Worm (Caenorhabditis elegans) whole organism, midembryonic: ENCODE results near the gene Y50D7A.3.

Experiments used
- T22C8.4 ChIP-seq: fragments of 200-800 bp; sonication (Bioruptor generic); IDR thresholded peaks from 2 replicates; pipeline ENCODE4 v1.3.6; 2022; ENCODE audit warnings: missing genetic modification characterization, missing compliant biosample characterization
- cog-1 ChIP-seq: sonication (generic microtip); optimal IDR thresholded peaks from 2 replicates; lab custom pipeline; 2016; ENCODE audit warnings: missing genetic modification characterization, missing compliant biosample characterization
- flt-1 ChIP-seq: fragments of 200-800 bp; sonication (Bioruptor generic); IDR thresholded peaks from 2 replicates; pipeline ENCODE4 v1.3.6; 2022; ENCODE audit warnings: missing genetic modification characterization, missing compliant biosample characterization
- klf-2 ChIP-seq: fragments of 200-800 bp; sonication (Bioruptor generic); conservative IDR thresholded peaks from 2 replicates; pipeline ENCODE4 v1.3.6; 2022; ENCODE audit warnings: missing genetic modification reagents, missing genetic modification characterization, missing compliant biosample characterization
- med-1 ChIP-seq: sonication (generic microtip); optimal IDR thresholded peaks from 2 replicates; lab custom pipeline; 2017; ENCODE audit warnings: missing genetic modification characterization, mild to moderate bottlenecking, missing compliant biosample characterization, antibody characterized with exemption, missing genetic modification reagents; ENCODE audit not compliant: insufficient read depth
- ref-1 ChIP-seq: fragments of 200-800 bp; sonication (Bioruptor generic); conservative IDR thresholded peaks from 2 replicates; pipeline ENCODE4 v1.3.6; 2022; ENCODE audit warnings: missing genetic modification reagents, missing genetic modification characterization, missing compliant biosample characterization
- tab-1 ChIP-seq: fragments of 200-800 bp; sonication (Bioruptor generic); IDR thresholded peaks from 2 replicates; pipeline ENCODE4 v1.3.6; 2022; ENCODE audit warnings: missing genetic modification characterization, missing compliant biosample characterization
- ztf-23 ChIP-seq: fragments of 200-800 bp; sonication (Bioruptor generic); IDR thresholded peaks from 2 replicates; pipeline ENCODE4 v1.3.6; 2022; ENCODE audit warnings: missing genetic modification reagents, missing genetic modification characterization, missing compliant biosample characterization
- ztf-29 ChIP-seq: fragments of 200-800 bp; sonication (Bioruptor generic); IDR thresholded peaks from 2 replicates; pipeline ENCODE4 v1.3.6; 2022; ENCODE audit warnings: missing genetic modification reagents, missing genetic modification characterization, missing compliant biosample characterization

Gene Y50D7A.3

DNA sequence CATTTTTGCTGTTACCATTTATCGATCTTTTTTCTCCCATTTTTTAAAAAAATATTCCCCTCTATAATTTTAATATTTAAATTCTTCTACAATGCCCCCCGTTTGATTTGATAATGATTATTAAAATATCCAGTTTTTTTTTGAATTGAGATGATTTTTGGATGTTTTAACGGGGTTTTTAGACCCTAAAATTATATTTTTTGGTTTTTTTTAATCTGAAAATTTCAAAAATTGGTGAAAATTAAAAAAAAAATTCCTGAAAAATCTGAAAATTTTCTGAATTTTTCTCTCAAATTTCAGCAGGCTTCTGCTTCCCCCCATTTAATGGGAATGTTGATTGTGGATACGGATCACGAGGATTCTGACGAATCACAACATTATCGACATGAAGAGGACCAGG lies at the start of gene Y50D7A.3:
Y50D7A.3 (plus strand) TSS at position 301 of the 400 bp plus-strand sequence.
- TF ChIP-seq klf-2 (GFP tag; lab: Robert Waterston, UW) (no peak), T22C8.4 (no peak), tab-1 (GFP tag; lab: Robert Waterston, UW) (no peak), ztf-23 (GFP tag; lab: Robert Waterston, UW) (no peak), ztf-29 (GFP tag; lab: Robert Waterston, UW) (no peak), flt-1 (no peak), med-1 (GFP tag; lab: Kevin White, UChicago) (no peak)

DNA sequence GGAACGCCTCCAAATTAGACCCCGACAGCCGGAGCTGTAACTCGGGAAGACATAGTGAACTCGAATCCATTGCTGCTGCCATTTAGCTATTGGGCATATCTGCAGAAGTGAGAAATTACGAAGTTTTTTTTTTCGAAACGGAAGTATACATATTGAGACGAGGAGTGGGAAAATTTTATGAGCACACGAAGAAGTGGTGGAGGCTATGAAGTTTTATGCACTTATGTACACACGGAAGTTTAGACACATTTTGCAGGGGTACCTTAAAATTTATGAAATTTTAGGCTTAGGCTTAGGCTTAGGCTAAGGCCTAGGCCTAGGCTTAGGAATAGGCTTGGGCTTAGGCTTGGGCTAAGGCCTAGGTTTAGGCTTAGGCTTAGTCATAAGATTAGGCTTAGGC lies 47.3 kb upstream of the Y50D7A.3 start, which contains the start of gene W10C4.1:
W10C4.1 (minus strand) TSS at position 101 of the 400 bp plus-strand sequence.
- no peak for TF ChIP-seq tab-1 (GFP tag; lab: Robert Waterston, UW)
- no peak for TF ChIP-seq cog-1 (tag; lab: Kevin White, UChicago)

DNA sequence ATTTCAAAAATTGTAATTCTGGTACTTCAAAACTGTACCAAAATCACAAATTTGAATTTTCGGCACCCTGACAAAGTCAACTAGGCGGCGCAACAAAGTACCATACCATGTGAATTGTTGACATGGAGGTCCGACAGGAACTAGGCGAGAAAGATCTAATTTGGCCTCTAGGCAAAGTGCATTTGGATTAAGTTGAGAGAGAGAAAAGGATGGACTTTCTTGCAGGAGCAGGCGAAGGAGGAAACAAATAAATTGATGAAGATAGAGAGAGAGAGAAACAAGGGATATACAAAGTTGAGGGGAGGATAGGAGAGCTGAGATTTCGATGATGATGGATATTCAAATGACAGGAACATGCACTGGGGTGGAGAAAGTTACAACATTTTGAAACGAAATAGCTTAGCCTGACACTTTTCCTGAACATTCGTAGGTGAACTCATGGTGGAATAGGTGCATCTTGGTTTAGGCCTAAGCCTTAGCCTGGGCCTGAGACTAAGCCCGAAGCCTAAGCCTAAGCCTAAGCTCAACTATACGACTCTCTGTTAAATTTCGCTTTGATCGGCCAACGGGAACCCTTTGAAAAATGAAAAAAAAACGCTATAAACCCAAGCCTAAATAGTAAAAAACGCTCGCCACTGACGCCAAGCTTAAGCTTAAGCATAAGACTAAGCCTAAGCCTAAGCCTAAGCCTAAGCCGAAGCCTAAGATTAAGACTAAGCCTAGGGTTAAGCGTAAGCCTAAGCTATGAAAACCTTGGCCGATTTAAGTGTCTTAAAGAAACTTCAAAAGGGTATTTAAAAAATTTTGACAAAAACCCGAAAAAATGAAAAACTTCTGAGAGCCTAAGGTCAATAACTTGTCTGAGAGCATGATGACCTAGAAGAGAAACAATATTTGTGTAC lies 45.3 kb upstream of the Y50D7A.3 start:
- TF ChIP-seq cog-1 (tag; lab: Kevin White, UChicago) (no peak), klf-2 (GFP tag; lab: Robert Waterston, UW) (no peak), ztf-29 (GFP tag; lab: Robert Waterston, UW) (no peak), ztf-23 (GFP tag; lab: Robert Waterston, UW) (no peak), flt-1 (no peak), med-1 (GFP tag; lab: Kevin White, UChicago) (no peak), T22C8.4 (no peak), tab-1 (GFP tag; lab: Robert Waterston, UW) (no peak), ref-1 (no peak)

DNA sequence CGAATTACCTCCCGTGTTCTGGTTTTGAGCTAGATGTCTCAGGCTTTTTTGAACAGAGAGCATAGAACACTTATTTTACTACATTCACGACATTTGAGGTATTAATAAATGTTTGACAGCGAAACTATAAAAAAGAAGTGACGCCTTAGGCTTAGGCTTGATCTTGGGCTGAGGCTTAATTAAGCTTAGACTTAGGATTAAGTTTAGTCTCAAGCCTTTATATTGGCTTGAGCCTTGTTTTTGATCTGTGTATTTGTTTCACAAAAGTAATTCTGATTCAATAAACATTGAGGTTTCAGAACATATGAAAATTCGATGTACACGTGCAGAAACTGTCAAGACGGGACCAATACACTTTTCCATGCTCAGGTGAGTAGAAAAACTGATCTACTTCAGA lies 44.6 kb upstream of the Y50D7A.3 start, which contains the start of gene klp-20:
klp-20 (plus strand) TSS at position 298 of the 397 bp plus-strand sequence.
- no peak for TF ChIP-seq flt-1
- TF ChIP-seq ref-1: no peak
- no peak for TF ChIP-seq T22C8.4
- TF ChIP-seq med-1 (GFP tag; lab: Kevin White, UChicago): no peak
- no peak for TF ChIP-seq klf-2 (GFP tag; lab: Robert Waterston, UW)
- no peak for TF ChIP-seq ztf-29 (GFP tag; lab: Robert Waterston, UW)
- no peak for TF ChIP-seq tab-1 (GFP tag; lab: Robert Waterston, UW)
- TF ChIP-seq cog-1 (tag; lab: Kevin White, UChicago): no peak
- TF ChIP-seq ztf-23 (GFP tag; lab: Robert Waterston, UW): no peak

DNA sequence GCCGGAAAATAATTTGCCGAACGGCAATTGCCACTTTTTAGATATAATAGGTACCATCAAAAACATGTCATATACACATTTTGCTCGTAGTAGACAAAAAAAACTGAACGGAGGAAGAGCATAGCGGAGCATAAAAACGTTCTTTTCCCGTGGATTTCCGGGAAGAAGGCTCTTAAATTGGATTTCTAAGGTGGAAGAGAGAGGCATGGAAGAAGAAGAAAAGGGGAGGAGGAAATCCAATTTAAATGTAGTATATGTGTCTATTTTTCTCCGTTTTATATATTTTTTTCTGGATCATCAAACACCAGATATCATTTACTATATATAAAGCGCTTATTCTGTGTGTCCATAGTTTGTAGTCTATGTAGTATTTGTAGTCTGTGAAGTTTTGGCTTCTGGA lies 42.9 kb upstream of the Y50D7A.3 start:
- TF ChIP-seq ztf-29 (GFP tag; lab: Robert Waterston, UW): no peak
- no peak for TF ChIP-seq cog-1 (tag; lab: Kevin White, UChicago)
- no peak for TF ChIP-seq T22C8.4
- TF ChIP-seq ztf-23 (GFP tag; lab: Robert Waterston, UW): no peak
- TF ChIP-seq flt-1: no peak
- no peak for TF ChIP-seq med-1 (GFP tag; lab: Kevin White, UChicago)
- no peak for TF ChIP-seq tab-1 (GFP tag; lab: Robert Waterston, UW)
- TF ChIP-seq ref-1: no peak

DNA sequence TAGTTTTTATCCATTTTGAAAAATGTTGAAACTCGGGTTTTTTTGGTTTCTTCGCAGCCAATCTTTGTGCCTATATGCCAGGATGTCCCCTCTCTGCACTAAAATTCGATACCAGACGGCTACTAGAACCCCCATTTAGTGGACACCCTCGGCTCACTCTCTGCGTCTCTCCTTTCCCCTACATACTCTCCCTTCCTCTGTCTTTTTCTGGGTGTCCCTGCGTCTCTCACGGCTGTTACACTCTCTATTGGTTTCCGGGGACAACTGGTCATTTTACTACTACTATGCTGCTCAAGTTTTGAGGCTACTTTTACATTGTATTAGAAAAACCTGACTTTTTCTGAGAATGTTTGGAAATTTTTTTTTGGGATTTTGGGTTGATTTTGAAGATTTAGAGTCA lies 34.0 kb upstream of the Y50D7A.3 start:
- TF ChIP-seq ztf-29 (GFP tag; lab: Robert Waterston, UW) (no peak), flt-1 (no peak), cog-1 (tag; lab: Kevin White, UChicago) (no peak), T22C8.4 (no peak), med-1 (GFP tag; lab: Kevin White, UChicago) (no peak), ref-1 (no peak), klf-2 (GFP tag; lab: Robert Waterston, UW) (no peak), tab-1 (GFP tag; lab: Robert Waterston, UW) (no peak)

DNA sequence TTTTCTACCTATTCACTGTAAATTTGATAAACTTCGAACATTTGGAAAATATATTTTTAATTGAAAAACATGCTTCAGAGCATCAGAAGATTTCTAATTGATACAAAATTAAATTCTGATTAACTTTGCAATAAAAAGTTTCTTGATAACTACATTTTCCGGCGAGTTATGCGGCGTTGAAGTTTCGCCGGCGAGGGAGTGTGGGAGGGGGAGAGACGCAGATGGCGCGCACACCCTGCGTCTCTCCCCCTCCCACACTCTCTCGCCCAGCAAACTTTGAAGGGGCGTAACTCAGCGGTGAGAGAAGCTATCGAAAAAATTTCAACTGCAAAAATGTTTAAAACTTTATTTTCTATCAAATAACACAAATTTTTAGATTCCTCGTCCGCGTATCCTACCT lies 31.8 kb upstream of the Y50D7A.3 start:
- TF ChIP-seq ref-1 (no peak), T22C8.4 (no peak), tab-1 (GFP tag; lab: Robert Waterston, UW) (no peak), ztf-23 (GFP tag; lab: Robert Waterston, UW) (no peak), cog-1 (tag; lab: Kevin White, UChicago) (no peak), med-1 (GFP tag; lab: Kevin White, UChicago) (no peak), ztf-29 (GFP tag; lab: Robert Waterston, UW) (no peak), klf-2 (GFP tag; lab: Robert Waterston, UW) (no peak), flt-1 (no peak)

DNA sequence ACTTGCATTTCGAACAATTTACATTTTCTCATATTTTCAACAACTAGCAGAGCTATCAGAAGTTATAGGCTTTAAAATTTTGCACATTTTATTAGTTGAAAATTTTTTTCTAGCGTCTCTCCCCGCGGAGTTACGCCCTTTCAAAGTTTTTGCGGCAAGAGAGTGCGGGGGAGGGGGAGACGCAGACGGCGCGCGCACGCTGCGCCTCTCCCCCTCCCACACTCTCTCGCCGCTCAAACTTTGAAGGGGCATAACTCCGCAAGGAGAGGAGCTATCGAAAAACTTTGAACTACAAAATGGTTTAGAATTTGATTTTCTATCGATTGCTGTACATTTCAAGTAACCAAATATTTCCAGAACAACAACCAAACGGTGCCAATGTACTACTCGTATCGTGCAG lies 27.3 kb upstream of the Y50D7A.3 start:
- TF ChIP-seq flt-1 (0 out of 2 replicates have a peak, but pooled peaks have one; percentile 38), ztf-23 (GFP tag; lab: Robert Waterston, UW) (no peak), med-1 (GFP tag; lab: Kevin White, UChicago) (no peak)

DNA sequence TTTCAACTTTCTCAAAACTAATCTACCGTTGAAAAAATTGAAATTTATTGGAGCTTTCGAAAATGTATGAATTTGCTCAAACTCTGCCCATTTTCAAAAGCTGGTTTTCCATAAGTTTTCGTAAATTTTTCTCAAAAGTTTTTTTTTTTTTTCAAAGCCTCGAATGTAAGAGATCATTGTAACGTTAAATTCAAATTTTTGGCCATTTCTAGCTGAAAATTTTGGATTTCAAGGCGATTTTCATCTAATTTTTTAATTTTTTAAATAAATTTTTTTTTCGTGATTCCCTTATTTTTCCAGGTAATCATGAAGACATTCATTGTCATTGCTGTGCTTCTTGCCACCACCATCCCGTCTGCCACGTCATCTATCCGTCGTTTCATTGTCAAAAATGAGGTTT lies 24.2 kb upstream of the Y50D7A.3 start, which contains the start of gene hpo-38:
hpo-38 (plus strand) TSS at position 301 of the 400 bp plus-strand sequence.
- TF ChIP-seq flt-1: no peak
- TF ChIP-seq tab-1 (GFP tag; lab: Robert Waterston, UW): no peak
- TF ChIP-seq cog-1 (tag; lab: Kevin White, UChicago): no peak
- TF ChIP-seq ztf-23 (GFP tag; lab: Robert Waterston, UW): no peak
- no peak for TF ChIP-seq ztf-29 (GFP tag; lab: Robert Waterston, UW)
- TF ChIP-seq med-1 (GFP tag; lab: Kevin White, UChicago): no peak
- TF ChIP-seq ref-1: no peak
- TF ChIP-seq T22C8.4: no peak
- no peak for TF ChIP-seq klf-2 (GFP tag; lab: Robert Waterston, UW)
